Fruit fly (Drosophila melanogaster): ENCODE data around the gene tefu.

Gene tefu

dm6 chr3R:15229329-15229876 is 12.6 kb downstream of the tefu start, which contains the start of the genes Art3 and mRpS10 (continued):
- TF ChIP-seq prd (optimal IDR thresholded peaks at IDR 0.05) (no peak), prd (GFP tag; IDR thresholded peaks at IDR 0.05) (peak; percentile 100), HLH4C (GFP tag; IDR thresholded peaks at IDR 0.05; ENCODE audit: partially characterized antibody) (no peak), CG7928 (GFP tag; optimal IDR thresholded peaks at IDR 0.05) (peak; percentile 89), Deaf1 (tag; optimal IDR thresholded peaks at IDR 0.05) (peak; percentile 94), MBD-R2 (GFP tag; IDR thresholded peaks at IDR 0.05) (peak; percentile 100), Sry-δ (GFP tag; optimal IDR thresholded peaks at IDR 0.05) (peak; percentile 91), sim (GFP tag; IDR thresholded peaks at IDR 0.05) (peak; percentile 100), CG18011 (GFP tag; optimal IDR thresholded peaks at IDR 0.05) (peak; percentile 93), corto (GFP tag; optimal IDR thresholded peaks at IDR 0.05) (no peak), Hmx (GFP tag; optimal IDR thresholded peaks at IDR 0.05) (peak; percentile 99), Doc2 (GFP tag; IDR thresholded peaks at IDR 0.05) (peak; percentile 99), CG32772 (GFP tag; IDR thresholded peaks at IDR 0.05) (peak; percentile 100), Pdp1 (GFP tag; optimal IDR thresholded peaks at IDR 0.05) (peak; percentile 100), CTCF (GFP tag; optimal IDR thresholded peaks at IDR 0.05) (peak; percentile 82), en (GFP tag; optimal IDR thresholded peaks at IDR 0.05) (peak; percentile 100), ftz-f1 (GFP tag; optimal IDR thresholded peaks at IDR 0.05) (peak; percentile 94), Awh (GFP tag; IDR thresholded peaks at IDR 0.05) (peak; percentile 100), pan (optimal IDR thresholded peaks at IDR 0.05) (peak in 1 of 2 experiments; percentile 82), pan (GFP tag; optimal IDR thresholded peaks at IDR 0.05 in 1 of 2, IDR thresholded peaks at IDR 0.05 in 1 of 2) (peak; percentile 84 to 100), CG17568 (GFP tag; optimal IDR thresholded peaks at IDR 0.05) (no peak), HHEX (GFP tag; optimal IDR thresholded peaks at IDR 0.05) (peak; percentile 100), Dip3 (GFP tag; optimal IDR thresholded peaks at IDR 0.05) (peak; percentile 100), Neu2 (GFP tag; optimal IDR thresholded peaks at IDR 0.05; ENCODE audit: borderline replicate concordance) (peak; percentile 100), CG10959 (GFP tag; IDR thresholded peaks at IDR 0.05) (peak; percentile 100), CG15479 (GFP tag; optimal IDR thresholded peaks at IDR 0.05) (peak; percentile 96), PHDP (tag; optimal IDR thresholded peaks at IDR 0.05) (peak; percentile 100), Lim3 (GFP tag; IDR thresholded peaks at IDR 0.05) (peak; percentile 99), CG3163 (GFP tag; optimal IDR thresholded peaks at IDR 0.05) (peak; percentile 96), CG6272 (GFP tag; IDR thresholded peaks at IDR 0.05) (peak; percentile 100), CG17802 (tag; optimal IDR thresholded peaks at IDR 0.05) (peak; percentile 96), bbx (GFP tag; IDR thresholded peaks at IDR 0.05; ENCODE audit: partially characterized antibody) (no peak), CG11696 (GFP tag; IDR thresholded peaks at IDR 0.05) (peak; percentile 99), sc (optimal IDR thresholded peaks at IDR 0.05) (no peak), sc (GFP tag; optimal IDR thresholded peaks at IDR 0.05) (peak; percentile 100), CG12659 (GFP tag; optimal IDR thresholded peaks at IDR 0.05) (peak; percentile 100), vfl (GFP tag; optimal IDR thresholded peaks at IDR 0.05) (peak; percentile 99), Stat92E (GFP tag; optimal IDR thresholded peaks at IDR 0.05) (peak in 1 of 3 experiments; percentile 100), CG10979 (tag; optimal IDR thresholded peaks at IDR 0.05) (peak; percentile 100), CG11247 (GFP tag; IDR thresholded peaks at IDR 0.05) (peak; percentile 100), Eip74EF (GFP tag; optimal IDR thresholded peaks at IDR 0.05) (peak in 1 of 2 experiments; percentile 99), CG11085 (GFP tag; IDR thresholded peaks at IDR 0.05) (peak; percentile 100), Adf1 (GFP tag; IDR thresholded peaks at IDR 0.05) (peak; percentile 95), CG3281 (GFP tag; optimal IDR thresholded peaks at IDR 0.05) (peak; percentile 100), dimm (GFP tag; IDR thresholded peaks at IDR 0.05) (peak; percentile 100), CG4820 (GFP tag; optimal IDR thresholded peaks at IDR 0.05) (peak; percentile 99), CG11560 (tag; IDR thresholded peaks at IDR 0.05) (peak; percentile 95), ERR (GFP tag; optimal IDR thresholded peaks at IDR 0.05) (peak; percentile 98), dati (GFP tag; IDR thresholded peaks at IDR 0.05) (peak; percentile 100), CG17186 (GFP tag; optimal IDR thresholded peaks at IDR 0.05) (peak; percentile 98), CG10654 (GFP tag; optimal IDR thresholded peaks at IDR 0.05) (peak; percentile 100)

All from whole organism, embryonic.